Fruit fly (Drosophila melanogaster): ENCODE data around the gene Cyp4ac1.

DNA sequence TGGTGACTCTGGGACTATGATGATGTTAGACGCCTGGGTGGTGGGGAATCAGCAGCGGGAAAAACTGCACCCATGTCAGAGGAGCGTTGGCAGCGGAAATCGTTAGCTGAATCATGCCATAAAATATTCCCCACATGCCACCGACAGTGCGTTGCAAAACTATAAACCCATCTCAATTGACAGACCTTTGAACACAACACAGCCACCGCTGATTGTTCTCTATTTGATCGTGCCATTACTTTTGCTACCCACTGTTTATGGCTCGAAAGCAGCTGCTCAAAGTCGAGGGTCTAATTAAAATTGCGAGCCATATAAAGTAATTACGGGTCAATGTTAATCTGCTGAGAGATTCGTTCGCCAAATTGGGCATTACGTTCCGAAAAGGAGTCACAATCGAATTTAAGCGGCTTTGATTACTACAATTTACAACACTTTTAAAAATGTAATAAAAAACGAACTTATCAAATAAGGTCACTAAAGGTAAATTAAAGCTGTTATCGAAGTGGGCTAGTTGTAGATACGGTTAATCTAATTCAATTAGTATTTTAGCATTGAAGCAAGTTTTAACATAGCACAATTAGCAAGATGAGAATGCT, 39.0 kb upstream of the Cyp4ac1 start:
- TF ChIP-seq psq (GFP tag; optimal IDR thresholded peaks at IDR 0.05): no peak
- TF ChIP-seq Sp1 (GFP tag; optimal IDR thresholded peaks at IDR 0.05): no peak
- TF ChIP-seq br (GFP tag; optimal IDR thresholded peaks at IDR 0.05): no peak
- no peak for TF ChIP-seq Mio (GFP tag; optimal IDR thresholded peaks at IDR 0.05)
- TF ChIP-seq brk (GFP tag; optimal IDR thresholded peaks at IDR 0.05): no peak
- no peak for TF ChIP-seq jim (GFP tag; optimal IDR thresholded peaks at IDR 0.05)
- TF ChIP-seq N (GFP tag; optimal IDR thresholded peaks at IDR 0.05): no peak
- no peak for TF ChIP-seq Dif (GFP tag; optimal IDR thresholded peaks at IDR 0.05; ENCODE audit: partially characterized antibody)
- no peak for TF ChIP-seq Hr78 (GFP tag; optimal IDR thresholded peaks at IDR 0.05)
- TF ChIP-seq h (GFP tag; optimal IDR thresholded peaks at IDR 0.05): no peak
- no peak for TF ChIP-seq Myc (optimal IDR thresholded peaks at IDR 0.05)
- TF ChIP-seq foxo (GFP tag; optimal IDR thresholded peaks at IDR 0.05): no peak
- no peak for TF ChIP-seq sv (GFP tag; optimal IDR thresholded peaks at IDR 0.05)
- no peak for TF ChIP-seq CrebA (GFP tag; optimal IDR thresholded peaks at IDR 0.05; ENCODE audit: borderline replicate concordance)
